Worm (Caenorhabditis elegans): Measurements from ENCODE around the gene ncs-4.

ncs-4 gene

ce11 chrX:10132546-10133032 lies 43.7 kb upstream of the ncs-4 start (continued):
- TF ChIP-seq syd-9 (tag; optimal IDR thresholded peaks at IDR 0.05) = peak; percentile 84
- TF ChIP-seq dve-1 (tag; optimal IDR thresholded peaks at IDR 0.05) = peak; percentile 41
- TF ChIP-seq dmd-4 (tag; optimal IDR thresholded peaks at IDR 0.05; ENCODE audit: borderline replicate concordance) = peak; percentile 68
- TF ChIP-seq pat-9 (tag; optimal IDR thresholded peaks at IDR 0.05) = peak; percentile 65
- peak; percentile 48 for TF ChIP-seq T23F11.4 (GFP tag; optimal IDR thresholded peaks at IDR 0.05)

ce11 chrX:10133082-10133481 lies 43.2 kb upstream of the ncs-4 start, which contains the start of gene unc-58:
Gene unc-58 (minus strand): TSS chrX:10133182.
- TF ChIP-seq ceh-31 (tag; optimal IDR thresholded peaks at IDR 0.05) (no peak), zip-5 (tag; optimal IDR thresholded peaks at IDR 0.05) (no peak), odd-2 (tag; optimal IDR thresholded peaks at IDR 0.05) (no peak), tbx-7 (tag; optimal IDR thresholded peaks at IDR 0.05) (no peak), mec-3 (tag; optimal IDR thresholded peaks at IDR 0.05; ENCODE audit: borderline replicate concordance) (no peak), ceh-45 (GFP tag; IDR thresholded peaks at IDR 0.05) (no peak), fax-1 (tag; optimal IDR thresholded peaks at IDR 0.05) (no peak), fkh-6 (tag; optimal IDR thresholded peaks at IDR 0.05) (no peak), ama-1 (optimal IDR thresholded peaks at IDR 0.05) (no peak), ahr-1 (tag; optimal IDR thresholded peaks at IDR 0.05) (no peak), ceh-34 (tag; optimal IDR thresholded peaks at IDR 0.05) (no peak), T23F11.4 (GFP tag; optimal IDR thresholded peaks at IDR 0.05) (no peak), ref-2 (tag; optimal IDR thresholded peaks at IDR 0.05) (no peak), ceh-30 (tag; optimal IDR thresholded peaks at IDR 0.05) (no peak), nhr-232 (tag; optimal IDR thresholded peaks at IDR 0.05) (no peak), pqm-1 (tag; optimal IDR thresholded peaks at IDR 0.05) (no peak), unc-3 (GFP tag; conservative IDR thresholded peaks at IDR 0.05) (no peak), unc-3 (tag; optimal IDR thresholded peaks at IDR 0.05) (no peak)

- no peak for TF ChIP-seq pag-3 (tag; optimal IDR thresholded peaks at IDR 0.05; ENCODE audit: borderline replicate concordance)
Measured at ce11 chrX:10138494-10138893, 37.8 kb upstream of the ncs-4 start, which contains the start of gene moc-1. Gene moc-1 (minus strand): TSS chrX:10138620.

ce11 chrX:10141264-10141663 lies 35.1 kb upstream of the ncs-4 start:
- TF ChIP-seq madf-2 (tag; optimal IDR thresholded peaks at IDR 0.05) (no peak), ceh-22 (tag; optimal IDR thresholded peaks at IDR 0.05) (no peak), ceh-19 (GFP tag; optimal IDR thresholded peaks at IDR 0.05) (no peak), npax-4 (tag; optimal IDR thresholded peaks at IDR 0.05) (no peak), pat-9 (tag; optimal IDR thresholded peaks at IDR 0.05) (no peak), elt-4 (tag; optimal IDR thresholded peaks at IDR 0.05) (no peak), ceh-31 (tag; optimal IDR thresholded peaks at IDR 0.05) (no peak), sox-4 (tag; optimal IDR thresholded peaks at IDR 0.05) (no peak), mec-3 (tag; optimal IDR thresholded peaks at IDR 0.05; ENCODE audit: borderline replicate concordance) (no peak), unc-55 (GFP tag; optimal IDR thresholded peaks at IDR 0.05) (no peak), pha-2 (tag; optimal IDR thresholded peaks at IDR 0.05) (no peak), hlh-6 (tag; optimal IDR thresholded peaks at IDR 0.05) (no peak), C08G9.2 (tag; optimal IDR thresholded peaks at IDR 0.05) (no peak)

- TF ChIP-seq ceh-48 (tag; optimal IDR thresholded peaks at IDR 0.05) = no peak
- peak; percentile 54 for TF ChIP-seq elt-2 (tag; optimal IDR thresholded peaks at IDR 0.05)
- TF ChIP-seq odd-2 (tag; optimal IDR thresholded peaks at IDR 0.05) = no peak
Measured at ce11 chrX:10141963-10142431, 34.3 kb upstream of the ncs-4 start, which contains the start of gene oac-14. Gene oac-14 (minus strand): TSS chrX:10142013.

Measured in whole organism, late embryonic.